Worm (Caenorhabditis elegans): ENCODE measurements around the gene F39C12.1.

- TF ChIP-seq ceh-82 (tag; optimal IDR thresholded peaks at IDR 0.05) = no peak
- TF ChIP-seq unc-62 (GFP tag; optimal IDR thresholded peaks at IDR 0.05) = no peak
- TF ChIP-seq sea-2 (GFP tag; optimal IDR thresholded peaks at IDR 0.05) = no peak
- no peak for TF ChIP-seq fkh-2 (tag; optimal IDR thresholded peaks at IDR 0.05)
- TF ChIP-seq nhr-28 (tag; optimal IDR thresholded peaks at IDR 0.05) = no peak
- TF ChIP-seq pha-4 (tag; optimal IDR thresholded peaks at IDR 0.05) = no peak
- no peak for TF ChIP-seq lin-39 (tag; optimal IDR thresholded peaks at IDR 0.05)
- no peak for TF ChIP-seq nhr-237 (tag; optimal IDR thresholded peaks at IDR 0.05)
- TF ChIP-seq lin-15B (tag; optimal IDR thresholded peaks at IDR 0.05) = no peak
- no peak for TF ChIP-seq ceh-28 (tag; optimal IDR thresholded peaks at IDR 0.05)
- TF ChIP-seq nhr-12 (tag; optimal IDR thresholded peaks at IDR 0.05) = no peak
- TF ChIP-seq zag-1 (tag; optimal IDR thresholded peaks at IDR 0.05) = no peak
- TF ChIP-seq daf-12 (tag; optimal IDR thresholded peaks at IDR 0.05) = no peak
- no peak for TF ChIP-seq elt-2 (tag; optimal IDR thresholded peaks at IDR 0.05)
These were observed 17.7 kb upstream of the F39C12.1 start for ce11 chrX:4870683-4871082.

Data from whole organism, L3 larva.